Worm (Caenorhabditis elegans) whole organism, young adult: ENCODE measurements around the gene C53D6.8.

Experiments
- B0261.1 ChIP-seq: sonication (generic microtip); optimal IDR thresholded peaks from 2 replicates; lab custom pipeline; 2016; ENCODE audit warnings: mild to moderate bottlenecking, missing genetic modification characterization, moderate library complexity, missing compliant biosample characterization
- D2030.7 ChIP-seq: fragments of 200-800 bp; sonication (Bioruptor generic); IDR thresholded peaks from 2 replicates; pipeline ENCODE4 v1.3.6; 2022; ENCODE audit warnings: missing genetic modification reagents, missing genetic modification characterization, missing compliant biosample characterization
- F22D6.2 ChIP-seq: sonication (generic microtip); optimal IDR thresholded peaks from 2 replicates; lab custom pipeline; 2016; ENCODE audit warnings: mild to moderate bottlenecking, missing genetic modification characterization, missing compliant biosample characterization
- F52B5.7 ChIP-seq: sonication (generic microtip); optimal IDR thresholded peaks from 2 replicates; lab custom pipeline; 2016; ENCODE audit warnings: mild to moderate bottlenecking, missing genetic modification characterization, missing compliant biosample characterization
- F57C9.4 ChIP-seq: sonication (generic microtip); optimal IDR thresholded peaks from 2 replicates; lab custom pipeline; 2017; ENCODE audit warnings: mild to moderate bottlenecking, missing genetic modification characterization, missing compliant biosample characterization
- Y53F4B.3 ChIP-seq: fragments of 200-800 bp; sonication (Bioruptor generic); IDR thresholded peaks from 2 replicates; pipeline ENCODE4 v1.3.6; 2022; ENCODE audit warnings: missing genetic modification reagents, missing genetic modification characterization, missing compliant biosample characterization
- ama-1 ChIP-seq, 3 experiments: fragments of 150-350 bp in 1 of 3; sonication (generic microtip) in 2 of 3; optimal IDR thresholded peaks; 2 replicates each; lab custom pipeline; 2014 to 2018; ENCODE audit warnings: missing biosample characterization in 2 of 3, missing genetic modification characterization in 2 of 3, missing genetic modification reagents in 2 of 3
- attf-3 ChIP-seq: fragments of 200-800 bp; sonication (Bioruptor generic); conservative IDR thresholded peaks from 2 replicates; pipeline ENCODE4 v1.3.6; 2022; ENCODE audit warnings: missing genetic modification reagents, missing genetic modification characterization, missing compliant biosample characterization
- cebp-2 ChIP-seq: fragments of 200-800 bp; sonication (Bioruptor generic); IDR thresholded peaks from 2 replicates; pipeline ENCODE4 v1.3.6; 2022; ENCODE audit warnings: missing genetic modification characterization, missing compliant biosample characterization
- die-1 ChIP-seq: sonication (generic microtip); optimal IDR thresholded peaks from 2 replicates; lab custom pipeline; 2016; ENCODE audit warnings: missing genotype, mild to moderate bottlenecking, missing genetic modification characterization, missing compliant biosample characterization
- dox-1 ChIP-seq: fragments of 200-800 bp; sonication (Bioruptor generic); IDR thresholded peaks from 2 replicates; pipeline ENCODE4 v1.3.6; 2022; ENCODE audit warnings: missing genetic modification reagents, missing genetic modification characterization, missing compliant biosample characterization
- dpl-1 ChIP-seq: fragments of 150-350 bp; optimal IDR thresholded peaks from 2 replicates; lab custom pipeline; 2014; ENCODE audit warnings: missing biosample characterization, missing genetic modification reagents, missing genetic modification characterization
- egrh-3 ChIP-seq: fragments of 200-800 bp; sonication (Bioruptor generic); IDR thresholded peaks from 2 replicates; pipeline ENCODE4 v1.3.6; 2022; ENCODE audit warnings: missing genetic modification reagents, missing genetic modification characterization, missing compliant biosample characterization
- ekl-4 ChIP-seq: fragments of 200-800 bp; sonication (Bioruptor generic); IDR thresholded peaks from 2 replicates; pipeline ENCODE4 v1.3.6; 2022; ENCODE audit warnings: missing genetic modification reagents, missing genetic modification characterization, missing compliant biosample characterization
- gei-17 ChIP-seq: fragments of 200-800 bp; sonication (Bioruptor generic); optimal IDR thresholded peaks from 2 replicates; lab custom pipeline; 2018; ENCODE audit warnings: mild to moderate bottlenecking, missing genetic modification characterization, missing compliant biosample characterization
- hmg-1.2 ChIP-seq: fragments of 200-800 bp; sonication (Bioruptor generic); IDR thresholded peaks from 2 replicates; pipeline ENCODE4 v1.3.6; 2022; ENCODE audit warnings: missing genetic modification reagents, missing genetic modification characterization, missing compliant biosample characterization
- lin-26 ChIP-seq: fragments of 200-800 bp; sonication (Bioruptor generic); IDR thresholded peaks from 2 replicates; pipeline ENCODE4 v1.3.6; 2022; ENCODE audit warnings: missing genetic modification reagents, missing genetic modification characterization, missing compliant biosample characterization
- lin-35 ChIP-seq, 3 experiments: fragments of 150-350 bp in 2 of 3; sonication (generic microtip) in 1 of 3; optimal IDR thresholded peaks; 2 replicates each; lab custom pipeline; 2014 to 2018; ENCODE audit warnings: missing biosample characterization in 3 of 3, missing genetic modification characterization in 3 of 3, missing genetic modification reagents in 3 of 3
- lin-40 ChIP-seq: sonication (generic microtip); optimal IDR thresholded peaks from 2 replicates; lab custom pipeline; 2016; ENCODE audit warnings: missing genetic modification characterization, mild to moderate bottlenecking, missing compliant biosample characterization, missing genotype, missing genetic modification reagents
- lin-54 ChIP-seq: fragments of 200-800 bp; sonication (Bioruptor generic); optimal IDR thresholded peaks from 2 replicates; lab custom pipeline; 2018; ENCODE audit warnings: mild to moderate bottlenecking, missing genetic modification characterization, missing compliant biosample characterization
- lsl-1 ChIP-seq: fragments of 200-800 bp; sonication (Bioruptor generic); optimal IDR thresholded peaks from 2 replicates; lab custom pipeline; 2018; ENCODE audit warnings: mild to moderate bottlenecking, missing genetic modification characterization, moderate library complexity, missing compliant biosample characterization
- madf-10 ChIP-seq: sonication (generic microtip); optimal IDR thresholded peaks from 2 replicates; lab custom pipeline; 2016; ENCODE audit warnings: mild to moderate bottlenecking, missing genetic modification characterization, missing compliant biosample characterization
- madf-3 ChIP-seq: fragments of 200-800 bp; sonication (Bioruptor generic); IDR thresholded peaks from 2 replicates; pipeline ENCODE4 v1.3.6; 2022; ENCODE audit warnings: missing genetic modification reagents, missing genetic modification characterization, missing compliant biosample characterization
- mcd-1 ChIP-seq: fragments of 200-800 bp; sonication (Bioruptor generic); IDR thresholded peaks from 2 replicates; pipeline ENCODE4 v1.3.6; 2022; ENCODE audit warnings: missing genetic modification reagents, missing genetic modification characterization, missing compliant biosample characterization
- nhr-179 ChIP-seq: sonication (generic microtip); optimal IDR thresholded peaks from 2 replicates; lab custom pipeline; 2016; ENCODE audit warnings: mild to moderate bottlenecking, missing genetic modification characterization, missing compliant biosample characterization
- nhr-80 ChIP-seq: sonication (generic microtip); optimal IDR thresholded peaks from 2 replicates; lab custom pipeline; 2016; ENCODE audit warnings: missing genetic modification characterization, missing compliant biosample characterization
- rec-8 ChIP-seq, 2 experiments: sonication (generic microtip); optimal IDR thresholded peaks; 2 replicates each; lab custom pipeline; 2016; ENCODE audit warnings: mild to moderate bottlenecking in 2 of 2, missing genetic modification characterization in 2 of 2, missing genetic modification reagents in 2 of 2, missing genotype in 2 of 2, missing biosample characterization in 1 of 2, missing compliant biosample characterization in 1 of 2, moderate library complexity in 1 of 2
- repo-1 ChIP-seq: sonication (generic microtip); optimal IDR thresholded peaks from 2 replicates; lab custom pipeline; 2017; ENCODE audit warnings: mild to moderate bottlenecking, missing genetic modification characterization, missing compliant biosample characterization
- rpc-1 ChIP-seq, 2 experiments: fragments of 150-350 bp in 1 of 2; sonication (generic microtip) in 1 of 2; optimal IDR thresholded peaks; 2 replicates each; lab custom pipeline; 2014 to 2018; ENCODE audit warnings: missing biosample characterization in 1 of 2, missing genetic modification characterization in 1 of 2, missing genetic modification reagents in 1 of 2, missing genotype in 1 of 2
- snpc-1.1 ChIP-seq: sonication (generic microtip); optimal IDR thresholded peaks from 2 replicates; lab custom pipeline; 2017; ENCODE audit warnings: missing genetic modification characterization, mild to moderate bottlenecking, missing compliant biosample characterization, antibody characterized with exemption, moderate library complexity, missing genotype, missing genetic modification reagents; ENCODE audit not compliant: insufficient read depth
- snpc-3.4 ChIP-seq: sonication (generic microtip); optimal IDR thresholded peaks from 2 replicates; lab custom pipeline; 2017; ENCODE audit warnings: missing genetic modification characterization, mild to moderate bottlenecking, missing compliant biosample characterization, antibody characterized with exemption, moderate library complexity, missing genotype, missing genetic modification reagents
- snpc-4 ChIP-seq, 5 experiments: fragments of 150-350 bp in 1 of 5; sonication (generic microtip) in 4 of 5; optimal IDR thresholded peaks; 2 replicates each; lab custom pipeline; 2014 to 2018; ENCODE audit warnings: missing genetic modification characterization in 5 of 5, missing biosample characterization in 3 of 5, antibody characterized with exemption in 2 of 5, mild to moderate bottlenecking in 2 of 5, missing compliant biosample characterization in 2 of 5, missing genotype in 2 of 5, moderate library complexity in 2 of 5, missing genetic modification reagents in 1 of 5
- tbp1 ChIP-seq: fragments of 200-800 bp; sonication (Bioruptor generic); optimal IDR thresholded peaks from 2 replicates; lab custom pipeline; 2018; ENCODE audit warnings: mild to moderate bottlenecking, missing genetic modification characterization, missing compliant biosample characterization
- tbx-9 ChIP-seq: sonication (generic microtip); optimal IDR thresholded peaks from 2 replicates; lab custom pipeline; 2016; ENCODE audit warnings: borderline replicate concordance, missing genetic modification characterization, inconsistent platforms, missing compliant biosample characterization
- unc-130 ChIP-seq: sonication (generic microtip); optimal IDR thresholded peaks from 2 replicates; lab custom pipeline; 2016; ENCODE audit warnings: missing genetic modification reagents, missing genetic modification characterization, missing compliant biosample characterization
- zfh-2 ChIP-seq: fragments of 200-800 bp; sonication (Bioruptor generic); conservative IDR thresholded peaks from 2 replicates; pipeline ENCODE4 v1.3.6; 2022; ENCODE audit warnings: missing genetic modification reagents, missing genetic modification characterization, missing compliant biosample characterization

The C53D6.8 gene

DNA sequence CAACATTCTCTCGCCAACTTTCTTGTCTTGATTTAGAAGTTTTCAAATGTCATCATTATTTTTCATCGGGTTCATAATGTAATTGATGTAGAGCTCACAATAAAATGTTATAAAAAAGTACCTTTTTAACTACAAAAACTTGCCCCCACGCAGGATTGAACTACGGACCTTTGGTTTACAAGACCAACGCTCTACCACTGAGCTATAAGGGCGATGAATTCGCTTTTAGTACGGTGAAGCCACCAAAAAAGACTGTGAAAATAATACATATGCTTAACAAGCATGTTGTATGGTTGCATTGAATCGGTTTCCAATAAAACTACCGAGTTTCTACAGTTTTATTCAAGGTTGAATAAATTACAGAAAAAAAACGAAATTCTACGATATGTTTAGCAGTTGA, 1.9 kb downstream of the C53D6.8 start:
- TF ChIP-seq snpc-3.4 (peak; percentile 35), madf-3 (no peak), F22D6.2 (no peak), B0261.1 (tag; lab: Kevin White, UChicago) (peak; percentile 45), lin-26 (GFP tag; lab: Robert Waterston, UW) (0 out of 2 replicates have a peak, but pooled peaks have one; percentile 25), lsl-1 (GFP tag; lab: Kevin White, UChicago) (no peak), tbp1 (GFP tag; lab: Kevin White, UChicago) (peak; percentile 80), lin-40 (tag; lab: Kevin White, UChicago) (no peak), rpc-1 (optimal IDR thresholded peaks at IDR 0.05; lab: Kevin White, UChicago) (peak; percentile 41), rpc-1 (tag; optimal IDR thresholded peaks at IDR 0.05; lab: Kevin White, UChicago) (peak; percentile 70), hmg-1.2 (GFP tag; lab: Robert Waterston, UW) (0 out of 2 replicates have a peak, but pooled peaks have one; percentile 7)

DNA sequence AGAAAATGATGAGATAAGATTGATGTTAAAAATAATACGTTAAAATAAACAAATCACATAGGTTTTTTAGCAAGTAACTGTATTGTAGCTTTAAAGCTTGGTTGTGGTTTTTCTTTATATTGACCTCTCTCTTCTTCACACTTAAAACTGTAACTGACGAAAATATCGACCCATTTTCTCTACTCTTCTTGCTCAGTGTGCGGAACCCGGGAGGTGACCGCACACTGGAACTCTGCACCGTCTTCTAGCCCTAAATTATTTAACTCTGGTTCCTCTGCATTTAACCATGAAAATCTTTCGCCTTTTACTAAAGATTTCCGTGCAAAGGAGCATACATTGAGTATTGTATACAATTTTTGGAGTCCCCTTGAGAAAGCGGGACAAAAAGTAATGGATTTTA, 8.0 kb downstream of the C53D6.8 start:
- TF ChIP-seq nhr-179, result no peak
- TF ChIP-seq tbp1 (GFP tag; lab: Kevin White, UChicago), result no peak
- TF ChIP-seq gei-17 (GFP tag; lab: Kevin White, UChicago), result no peak
- TF ChIP-seq snpc-1.1 (tag; lab: Kevin White, UChicago), result peak; percentile 53
- TF ChIP-seq snpc-4 (GFP tag; optimal IDR thresholded peaks at IDR 0.05; lab: Kevin White, UChicago), result no peak
- peak in 2 of 4 experiments; percentile 4 to 63 for TF ChIP-seq snpc-4 (tag; optimal IDR thresholded peaks at IDR 0.05; lab: Kevin White, UChicago)

DNA sequence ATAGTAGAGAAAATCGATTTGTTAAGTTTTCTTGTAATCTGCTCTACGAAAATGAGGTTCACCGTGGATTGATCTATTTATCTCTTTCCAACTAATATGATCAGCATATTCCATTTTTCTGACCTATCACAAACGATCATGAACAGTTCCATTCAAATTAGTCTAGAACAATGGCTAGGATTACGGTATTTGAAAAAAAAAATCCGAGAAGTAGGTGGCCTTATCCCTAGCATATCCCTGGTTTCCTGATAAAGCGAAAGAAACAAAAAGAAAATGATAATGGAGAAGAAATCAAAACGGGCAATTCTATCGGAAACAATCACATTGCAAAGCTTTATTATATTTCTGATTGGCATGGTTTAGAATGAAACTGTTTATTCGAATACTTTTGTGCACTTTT, 9.8 kb downstream of the C53D6.8 start, which contains the start of gene mltn-12:
Gene mltn-12 (plus strand): TSS at position 301 of the 400 bp plus-strand sequence.
- TF ChIP-seq rec-8 (tag; optimal IDR thresholded peaks at IDR 0.05; lab: Kevin White, UChicago), result no peak

DNA sequence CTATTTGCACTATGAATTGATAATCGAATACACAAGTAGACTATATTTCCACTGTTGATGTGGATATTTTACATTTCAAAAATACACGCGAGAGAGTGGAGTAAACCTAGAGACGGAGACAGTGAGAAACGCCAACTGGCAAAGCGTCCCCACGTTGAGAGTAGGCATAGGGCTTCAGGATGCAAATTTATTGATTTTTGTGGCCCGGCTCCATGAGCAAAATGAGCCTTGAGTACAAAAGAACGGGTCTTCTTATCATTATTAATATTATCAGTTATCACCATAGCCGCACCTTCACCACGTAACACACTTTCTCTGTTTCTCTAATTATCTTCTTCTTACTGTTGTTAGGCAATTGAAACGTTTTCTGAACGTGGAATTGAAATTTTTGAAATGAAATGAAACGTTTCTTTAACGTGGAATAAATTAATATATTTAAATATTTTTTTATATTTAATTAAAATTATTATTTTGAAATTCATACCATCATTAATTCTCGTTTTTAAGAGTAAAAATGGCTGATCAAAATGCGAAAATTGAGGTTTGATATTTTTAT, 15.7 kb downstream of the C53D6.8 start, which contains the start of gene bre-1:
Gene bre-1 (plus strand): TSS at position 506 of the 556 bp plus-strand sequence.
- TF ChIP-seq lin-54 (GFP tag; lab: Kevin White, UChicago), result no peak
- TF ChIP-seq gei-17 (GFP tag; lab: Kevin White, UChicago), result no peak
- peak; percentile 31 for TF ChIP-seq nhr-80 (tag; lab: Kevin White, UChicago)
- TF ChIP-seq D2030.7, result no peak
- TF ChIP-seq F52B5.7 (tag; lab: Kevin White, UChicago), result no peak
- TF ChIP-seq hmg-1.2 (GFP tag; lab: Robert Waterston, UW), result peak; percentile 82

DNA sequence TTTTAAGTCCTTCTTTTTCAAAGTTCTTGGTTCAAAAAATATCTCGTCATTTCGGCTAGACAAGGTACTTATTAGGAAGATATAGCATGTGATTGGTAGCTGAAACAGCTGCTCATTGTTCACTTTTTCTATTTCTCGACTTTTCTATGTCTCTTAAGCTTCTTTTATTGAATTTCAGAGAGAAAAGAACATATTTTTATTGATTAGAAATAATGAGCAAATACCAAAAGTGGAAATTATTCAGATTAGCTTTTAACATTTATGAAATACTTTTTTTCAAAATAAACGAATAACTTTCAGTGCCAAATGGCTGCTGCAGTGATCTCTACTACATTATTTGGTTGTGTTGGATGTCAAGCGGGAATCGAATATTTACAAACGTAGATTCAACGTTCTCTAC, 18.0 kb downstream of the C53D6.8 start, which contains the start of gene nstp-1:
Gene nstp-1 (plus strand): TSS at position 301 of the 400 bp plus-strand sequence.
- TF ChIP-seq attf-3 (GFP tag; lab: Robert Waterston, UW) (no peak), dpl-1 (GFP tag; lab: Kevin White, UChicago) (no peak), ekl-4 (GFP tag; lab: Robert Waterston, UW) (no peak), Y53F4B.3 (GFP tag; lab: Robert Waterston, UW) (no peak), egrh-3 (GFP tag; lab: Robert Waterston, UW) (no peak)

DNA sequence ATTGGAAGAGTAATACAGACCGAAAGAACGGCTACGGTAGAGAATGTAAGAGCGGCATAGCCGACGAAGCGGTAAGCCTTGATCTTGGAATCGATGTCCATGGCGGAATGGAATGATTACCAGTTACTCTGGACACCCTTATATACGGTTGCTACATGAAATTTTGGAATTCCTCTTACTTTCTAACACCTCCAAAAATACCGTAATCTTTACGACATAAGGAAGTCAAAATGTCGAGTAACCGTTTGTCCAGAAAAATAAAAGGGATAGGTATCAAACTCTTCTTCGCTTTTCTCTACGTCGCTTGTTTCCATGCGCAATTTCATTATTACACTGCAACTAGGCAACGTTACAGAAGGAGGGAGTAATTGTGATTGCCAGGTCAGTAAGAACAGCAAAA, 22.8 kb downstream of the C53D6.8 start, which contains the start of gene col-119:
Gene col-119 (minus strand): TSS at position 101 of the 400 bp plus-strand sequence.
- no peak for TF ChIP-seq dox-1 (GFP tag; lab: Robert Waterston, UW)
- TF ChIP-seq tbx-9, result no peak
- no peak for TF ChIP-seq snpc-1.1 (tag; lab: Kevin White, UChicago)
- TF ChIP-seq dpl-1 (GFP tag; lab: Kevin White, UChicago), result no peak
- TF ChIP-seq ama-1 (optimal IDR thresholded peaks at IDR 0.05; lab: Kevin White, UChicago), result no peak
- no peak for TF ChIP-seq ama-1 (GFP tag; optimal IDR thresholded peaks at IDR 0.05; lab: Kevin White, UChicago)
- no peak for TF ChIP-seq repo-1 (tag; lab: Kevin White, UChicago)
- no peak for TF ChIP-seq zfh-2 (GFP tag; lab: Robert Waterston, UW)
- no peak for TF ChIP-seq cebp-2
- no peak for TF ChIP-seq F52B5.7 (tag; lab: Kevin White, UChicago)
- TF ChIP-seq nhr-80 (tag; lab: Kevin White, UChicago), result peak; percentile 0
- TF ChIP-seq F57C9.4 (tag; lab: Kevin White, UChicago), result no peak
- TF ChIP-seq die-1 (tag; lab: Kevin White, UChicago), result no peak
- peak; percentile 34 for TF ChIP-seq lin-40 (tag; lab: Kevin White, UChicago)
- TF ChIP-seq unc-130 (GFP tag; lab: Kevin White, UChicago), result no peak
- TF ChIP-seq lin-35 (GFP tag; optimal IDR thresholded peaks at IDR 0.05; lab: Kevin White, UChicago), result no peak
- TF ChIP-seq mcd-1 (GFP tag; lab: Robert Waterston, UW), result no peak
- TF ChIP-seq attf-3 (GFP tag; lab: Robert Waterston, UW), result no peak
- no peak for TF ChIP-seq madf-10 (tag; lab: Kevin White, UChicago)
